Fruit fly (Drosophila melanogaster) whole organism, embryonic: ENCODE data around the gene NdufV3.

Source experiments
- Atf3 ChIP-seq: fragments of 200-800 bp; sonication (Bioruptor generic); optimal IDR thresholded peaks from 3 replicates; lab custom pipeline; 2016; ENCODE audit warnings: missing biosample characterization, missing genetic modification characterization
- CG10959 ChIP-seq: fragments of 200-800 bp; sonication (Bioruptor generic); IDR thresholded peaks from 2 replicates; pipeline ENCODE4 v1.3.6; 2022; ENCODE audit warnings: missing biosample characterization, missing genetic modification characterization
- CG11723 ChIP-seq: fragments of 200-800 bp; sonication (Bioruptor generic); optimal IDR thresholded peaks from 2 replicates; lab custom pipeline; 2017; ENCODE audit warnings: missing biosample characterization, mild to moderate bottlenecking, missing genetic modification characterization
- CG12219 ChIP-seq: fragments of 200-800 bp; sonication (Bioruptor generic); optimal IDR thresholded peaks from 3 replicates; lab custom pipeline; 2018; ENCODE audit warnings: missing biosample characterization, mild to moderate bottlenecking, missing genetic modification characterization
- CG12391 ChIP-seq: fragments of 200-800 bp; sonication (Bioruptor generic); optimal IDR thresholded peaks from 3 replicates; lab custom pipeline; 2018; ENCODE audit warnings: missing biosample characterization, mild to moderate bottlenecking, missing genetic modification characterization, moderate library complexity
- CG12769 ChIP-seq: fragments of 200-800 bp; sonication (Bioruptor generic); optimal IDR thresholded peaks from 2 replicates; lab custom pipeline; 2019; ENCODE audit warnings: missing biosample characterization, mild to moderate bottlenecking, missing genetic modification characterization, moderate library complexity
- CG13123 ChIP-seq: fragments of 200-800 bp; sonication (Bioruptor generic); optimal IDR thresholded peaks from 2 replicates; lab custom pipeline; 2016; ENCODE audit warnings: missing biosample characterization, missing genetic modification characterization
- CG13775 ChIP-seq: fragments of 200-800 bp; sonication (Bioruptor generic); optimal IDR thresholded peaks from 3 replicates; lab custom pipeline; 2017; ENCODE audit warnings: missing biosample characterization, mild to moderate bottlenecking, missing genetic modification characterization
- CG1603 ChIP-seq: fragments of 200-800 bp; sonication (Bioruptor generic); optimal IDR thresholded peaks from 2 replicates; lab custom pipeline; 2019; ENCODE audit warnings: missing biosample characterization, mild to moderate bottlenecking, missing genetic modification characterization, moderate library complexity
- CG2678 ChIP-seq: fragments of 200-800 bp; sonication (Bioruptor generic); optimal IDR thresholded peaks from 3 replicates; lab custom pipeline; 2019; ENCODE audit warnings: missing biosample characterization, mild to moderate bottlenecking, missing genetic modification characterization, moderate library complexity
- CG32772 ChIP-seq: fragments of 200-800 bp; sonication (Bioruptor generic); IDR thresholded peaks from 2 replicates; pipeline ENCODE4 v1.3.6; 2022; ENCODE audit warnings: missing biosample characterization, missing genetic modification characterization
- CG3407 ChIP-seq: fragments of 200-800 bp; sonication (Bioruptor generic); optimal IDR thresholded peaks from 2 replicates; lab custom pipeline; 2018; ENCODE audit warnings: missing biosample characterization, mild to moderate bottlenecking, missing genetic modification characterization
- CG34376 ChIP-seq: fragments of 200-800 bp; sonication (Bioruptor generic); optimal IDR thresholded peaks from 2 replicates; lab custom pipeline; 2018; ENCODE audit warnings: missing biosample characterization, mild to moderate bottlenecking, missing genetic modification characterization
- CG4707 ChIP-seq: fragments of 200-800 bp; sonication (Bioruptor generic); optimal IDR thresholded peaks from 2 replicates; lab custom pipeline; 2018; ENCODE audit warnings: missing biosample characterization, mild to moderate bottlenecking, missing genetic modification characterization, moderate library complexity
- CG4730 ChIP-seq: fragments of 200-800 bp; sonication (Bioruptor generic); IDR thresholded peaks from 2 replicates; pipeline ENCODE4 v1.3.6; 2022; ENCODE audit warnings: missing biosample characterization, missing genetic modification characterization
- CG4854 ChIP-seq: fragments of 200-800 bp; sonication (Bioruptor generic); optimal IDR thresholded peaks from 2 replicates; lab custom pipeline; 2016; ENCODE audit warnings: missing biosample characterization, missing genetic modification characterization, inconsistent platforms
- CG6175 ChIP-seq: fragments of 200-800 bp; sonication (Bioruptor generic); IDR thresholded peaks from 3 replicates; pipeline ENCODE4 v1.3.6; 2022; ENCODE audit warnings: missing biosample characterization, missing genetic modification characterization
- CG6654 ChIP-seq: fragments of 200-800 bp; sonication (Bioruptor generic); optimal IDR thresholded peaks from 2 replicates; lab custom pipeline; 2017; ENCODE audit warnings: missing biosample characterization, mild to moderate bottlenecking, missing genetic modification characterization
- CG7271 ChIP-seq: fragments of 200-800 bp; sonication (Bioruptor generic); optimal IDR thresholded peaks from 2 replicates; lab custom pipeline; 2018; ENCODE audit warnings: missing biosample characterization, mild to moderate bottlenecking, missing genetic modification characterization, moderate library complexity
- CG7372 ChIP-seq: fragments of 200-800 bp; sonication (Bioruptor generic); IDR thresholded peaks from 2 replicates; pipeline ENCODE4 v1.3.6; 2022; ENCODE audit warnings: missing biosample characterization, missing genetic modification characterization
- CTCF ChIP-seq: fragments of 200-800 bp; sonication (Bioruptor generic); optimal IDR thresholded peaks from 2 replicates; lab custom pipeline; 2017; ENCODE audit warnings: missing biosample characterization, mild to moderate bottlenecking, missing genetic modification characterization, moderate library complexity
- Camta ChIP-seq: fragments of 200-800 bp; sonication (Bioruptor generic); optimal IDR thresholded peaks from 2 replicates; lab custom pipeline; 2016; ENCODE audit warnings: missing biosample characterization, missing genetic modification characterization
- CoRest ChIP-seq: fragments of 200-800 bp; sonication (Bioruptor generic); optimal IDR thresholded peaks from 3 replicates; lab custom pipeline; 2018; ENCODE audit warnings: missing biosample characterization, mild to moderate bottlenecking, missing genetic modification characterization, moderate library complexity
- D19B ChIP-seq: fragments of 200-800 bp; sonication (Bioruptor generic); optimal IDR thresholded peaks from 2 replicates; lab custom pipeline; 2017; ENCODE audit warnings: missing biosample characterization, mild to moderate bottlenecking, missing genetic modification characterization
- Doc2 ChIP-seq: fragments of 200-800 bp; sonication (Bioruptor generic); IDR thresholded peaks from 2 replicates; pipeline ENCODE4 v1.3.6; 2022; ENCODE audit warnings: missing biosample characterization, missing genetic modification characterization
- E2f1 ChIP-seq: fragments of 200-800 bp; sonication (Bioruptor generic); IDR thresholded peaks from 2 replicates; pipeline ENCODE4 v1.3.6; 2022; ENCODE audit warnings: missing biosample characterization, missing genetic modification characterization
- Eip74EF ChIP-seq, 2 experiments: fragments of 200-800 bp in 1 of 2; fragments of >200 bp in 1 of 2; sonication (Bioruptor generic) in 1 of 2; optimal IDR thresholded peaks; 2 replicates each; lab custom pipeline; 2017 to 2019; ENCODE audit warnings: missing biosample characterization in 2 of 2, missing genetic modification characterization in 2 of 2, mild to moderate bottlenecking in 1 of 2, moderate library complexity in 1 of 2
- Elba2 ChIP-seq: fragments of 200-800 bp; sonication (Bioruptor generic); optimal IDR thresholded peaks from 3 replicates; lab custom pipeline; 2016; ENCODE audit warnings: missing biosample characterization, missing genetic modification characterization
- Fer2 ChIP-seq: fragments of 200-800 bp; sonication (Bioruptor generic); optimal IDR thresholded peaks from 2 replicates; lab custom pipeline; 2018; ENCODE audit warnings: missing biosample characterization, mild to moderate bottlenecking, missing genetic modification characterization, moderate library complexity
- Fer3 ChIP-seq: fragments of 200-800 bp; sonication (Bioruptor generic); optimal IDR thresholded peaks from 2 replicates; lab custom pipeline; 2018; ENCODE audit warnings: missing biosample characterization, mild to moderate bottlenecking, missing genetic modification characterization, moderate library complexity
- Hmx ChIP-seq: fragments of 200-800 bp; sonication (Bioruptor generic); optimal IDR thresholded peaks from 2 replicates; lab custom pipeline; 2016; ENCODE audit warnings: missing biosample characterization, missing genetic modification characterization
- Kr ChIP-seq: fragments of 200-800 bp; sonication (Bioruptor generic); optimal IDR thresholded peaks from 2 replicates; lab custom pipeline; 2017; ENCODE audit warnings: missing biosample characterization, mild to moderate bottlenecking, missing genetic modification characterization
- Meics ChIP-seq: fragments of 200-800 bp; sonication (Bioruptor generic); optimal IDR thresholded peaks from 2 replicates; lab custom pipeline; 2017; ENCODE audit warnings: missing biosample characterization, mild to moderate bottlenecking, missing genetic modification characterization
- NC2β ChIP-seq: fragments of 200-800 bp; sonication (Bioruptor generic); optimal IDR thresholded peaks from 2 replicates; lab custom pipeline; 2016; ENCODE audit warnings: missing biosample characterization, missing genetic modification characterization
- Nf-YC ChIP-seq: fragments of 200-800 bp; optimal IDR thresholded peaks from 3 replicates; lab custom pipeline; 2019; ENCODE audit warnings: missing biosample characterization, mild to moderate bottlenecking, missing genetic modification characterization, moderate library complexity
- Stat92E ChIP-seq, 3 experiments: fragments of >200 bp in 2 of 3; fragments of 200-800 bp in 1 of 3; sonication (Bioruptor generic) in 1 of 3; optimal IDR thresholded peaks; 2 replicates each; lab custom pipeline; 2017 to 2019; ENCODE audit warnings: missing biosample characterization in 3 of 3, missing genetic modification characterization in 3 of 3, mild to moderate bottlenecking in 1 of 3, moderate library complexity in 1 of 3
- al ChIP-seq: fragments of 200-800 bp; sonication (Bioruptor generic); IDR thresholded peaks from 2 replicates; pipeline ENCODE4 v1.3.6; 2022; ENCODE audit warnings: missing biosample characterization, missing genetic modification characterization
- ase ChIP-seq: fragments of 200-800 bp; sonication (Bioruptor generic); IDR thresholded peaks from 3 replicates; pipeline ENCODE4 v1.3.6; 2022; ENCODE audit warnings: missing biosample characterization, missing genetic modification characterization
- az2 ChIP-seq: fragments of 200-800 bp; sonication (Bioruptor generic); optimal IDR thresholded peaks from 3 replicates; lab custom pipeline; 2016; ENCODE audit warnings: missing biosample characterization, missing genetic modification characterization
- bbx ChIP-seq: fragments of 200-800 bp; sonication (Bioruptor generic); IDR thresholded peaks from 2 replicates; pipeline ENCODE4 v1.3.6; 2022; ENCODE audit warnings: missing biosample characterization, missing genetic modification characterization; ENCODE audit not compliant: partially characterized antibody
- dm ChIP-seq: fragments of 200-800 bp; sonication (Bioruptor generic); optimal IDR thresholded peaks from 3 replicates; lab custom pipeline; 2016; ENCODE audit warnings: missing biosample characterization, missing genetic modification characterization
- gro ChIP-seq: fragments of 200-800 bp; sonication (Bioruptor generic); optimal IDR thresholded peaks from 2 replicates; lab custom pipeline; 2016; ENCODE audit warnings: missing biosample characterization, missing genetic modification characterization
- hkb ChIP-seq, 2 experiments: fragments of 200-800 bp in 1 of 2; fragments of >200 bp in 1 of 2; sonication (Bioruptor generic) in 1 of 2; IDR thresholded peaks in 1 of 2; optimal IDR thresholded peaks in 1 of 2; 2 replicates each; pipeline versions ENCODE4 v1.3.6 to Lab custom; 2017 to 2022; ENCODE audit warnings: missing biosample characterization in 1 of 2, missing genetic modification characterization in 1 of 2
- sisA ChIP-seq: fragments of 200-800 bp; sonication (Bioruptor generic); IDR thresholded peaks from 2 replicates; pipeline ENCODE4 v1.3.6; 2022; ENCODE audit warnings: missing biosample characterization, missing genetic modification characterization
- slou ChIP-seq: fragments of 200-800 bp; sonication (Bioruptor generic); optimal IDR thresholded peaks from 3 replicates; lab custom pipeline; 2016; ENCODE audit warnings: missing biosample characterization, missing genetic modification characterization
- sob ChIP-seq: fragments of 200-800 bp; sonication (Bioruptor generic); IDR thresholded peaks from 2 replicates; pipeline ENCODE4 v1.3.6; 2022; ENCODE audit warnings: missing biosample characterization, missing genetic modification characterization
- toy ChIP-seq: fragments of 200-800 bp; sonication (Bioruptor generic); IDR thresholded peaks from 2 replicates; pipeline ENCODE4 v1.3.6; 2022; ENCODE audit warnings: missing biosample characterization, missing genetic modification characterization
- tup ChIP-seq: fragments of 200-800 bp; sonication (Bioruptor generic); optimal IDR thresholded peaks from 2 replicates; lab custom pipeline; 2016; ENCODE audit warnings: missing biosample characterization, mild to moderate bottlenecking, missing genetic modification characterization, moderate library complexity
- vfl ChIP-seq: fragments of 200-800 bp; sonication (Bioruptor generic); optimal IDR thresholded peaks from 2 replicates; lab custom pipeline; 2016; ENCODE audit warnings: missing biosample characterization, missing genetic modification characterization
- wek ChIP-seq: fragments of 200-800 bp; sonication (Bioruptor generic); optimal IDR thresholded peaks from 3 replicates; lab custom pipeline; 2018; ENCODE audit warnings: missing biosample characterization, mild to moderate bottlenecking, missing genetic modification characterization, moderate library complexity
- zfh1 ChIP-seq: fragments of 200-800 bp; sonication (Bioruptor generic); IDR thresholded peaks from 3 replicates; pipeline ENCODE4 v1.3.6; 2022; ENCODE audit warnings: missing biosample characterization, missing genetic modification characterization

The NdufV3 gene

dm6 chrX:11370792-11371191 is 21.0 kb downstream of the NdufV3 start (continued):
- TF ChIP-seq Eip74EF (GFP tag; optimal IDR thresholded peaks at IDR 0.05; lab: Kevin White, UChicago) (no peak), CG6175 (GFP tag; lab: Robert Waterston, UW) (0 out of 3 replicates have a peak, but pooled peaks have one; percentile 28), toy (GFP tag; lab: Robert Waterston, UW) (no peak), gro (no peak), CG11723 (GFP tag; lab: Kevin White, UChicago) (no peak), CG7372 (no peak), az2 (no peak), vfl (no peak), Atf3 (GFP tag; lab: Kevin White, UChicago) (no peak), ase (GFP tag; lab: Robert Waterston, UW) (no peak), Camta (GFP tag; lab: Kevin White, UChicago) (no peak), slou (GFP tag; lab: Kevin White, UChicago) (no peak), zfh1 (GFP tag; lab: Robert Waterston, UW) (0 out of 3 replicates have a peak, but pooled peaks have one; percentile 48), CG13123 (GFP tag; lab: Kevin White, UChicago) (no peak), CG34376 (GFP tag; lab: Kevin White, UChicago) (no peak), CG3407 (no peak), CG4707 (no peak), CG12219 (GFP tag; lab: Kevin White, UChicago) (no peak), Hmx (no peak), CG1603 (tag; lab: Kevin White, UChicago) (peak; percentile 11), CG4854 (no peak), Fer3 (tag; lab: Kevin White, UChicago) (no peak), CG13775 (GFP tag; lab: Kevin White, UChicago) (no peak), Meics (peak; percentile 3), Stat92E (GFP tag; optimal IDR thresholded peaks at IDR 0.05; lab: Kevin White, UChicago) (no peak), CG32772 (GFP tag; lab: Robert Waterston, UW) (peak; percentile 30; the same call in 1 of the 2 replicates), CTCF (GFP tag; lab: Kevin White, UChicago) (no peak), CG12391 (tag; lab: Kevin White, UChicago) (no peak), CG4730 (GFP tag; lab: Robert Waterston, UW) (no peak), Fer2 (tag; lab: Kevin White, UChicago) (no peak), CG12769 (peak; percentile 39), Nf-YC (tag; lab: Kevin White, UChicago) (no peak), sisA (peak; percentile 49), CG2678 (tag; lab: Kevin White, UChicago) (no peak), Kr (GFP tag; lab: Kevin White, UChicago) (no peak), tup (no peak), E2f1 (GFP tag; lab: Robert Waterston, UW) (no peak), CoRest (tag; lab: Kevin White, UChicago) (no peak), Doc2 (GFP tag; lab: Robert Waterston, UW) (no peak), wek (GFP tag; lab: Kevin White, UChicago) (no peak), bbx (GFP tag; lab: Robert Waterston, UW) (no peak), D19B (GFP tag; lab: Kevin White, UChicago) (no peak), CG6654 (GFP tag; lab: Kevin White, UChicago) (no peak), Elba2 (GFP tag; lab: Kevin White, UChicago) (no peak), CG10959 (GFP tag; lab: Robert Waterston, UW) (0 out of 2 replicates have a peak, but pooled peaks have one; percentile 21), NC2β (GFP tag; lab: Kevin White, UChicago) (no peak), dm (GFP tag; lab: Kevin White, UChicago) (no peak), sob (GFP tag; lab: Robert Waterston, UW) (peak; percentile 60; the same call in 1 of the 2 replicates), hkb (optimal IDR thresholded peaks at IDR 0.05; lab: Kevin White, UChicago) (no peak), hkb (GFP tag; IDR thresholded peaks at IDR 0.05; lab: Robert Waterston, UW) (0 out of 2 replicates have a peak, but pooled peaks have one; percentile 31), al (GFP tag; lab: Robert Waterston, UW) (peak; percentile 40; the same call in 1 of the 2 replicates), CG7271 (tag; lab: Kevin White, UChicago) (no peak)
